Fruit fly (Drosophila melanogaster) whole organism, embryonic: ENCODE measurements around the gene CG33795.

ENCODE experiments used
- Adf1 ChIP-seq: fragments of 200-800 bp; sonication (Bioruptor generic); IDR thresholded peaks from 2 replicates; pipeline ENCODE4 v1.3.6; 2022; ENCODE audit warnings: missing biosample characterization, missing genetic modification characterization
- Bgb ChIP-seq: fragments of 200-800 bp; sonication (Bioruptor generic); IDR thresholded peaks from 2 replicates; pipeline ENCODE4 v1.3.6; 2022; ENCODE audit warnings: missing biosample characterization, missing genetic modification characterization; ENCODE audit not compliant: partially characterized antibody
- CG10431 ChIP-seq: fragments of 200-800 bp; sonication (Bioruptor generic); optimal IDR thresholded peaks from 3 replicates; lab custom pipeline; 2018; ENCODE audit warnings: missing biosample characterization, mild to moderate bottlenecking, missing genetic modification characterization
- CG11398 ChIP-seq: fragments of 200-800 bp; sonication (Bioruptor generic); optimal IDR thresholded peaks from 2 replicates; lab custom pipeline; 2016; ENCODE audit warnings: missing biosample characterization, missing genetic modification characterization
- CG11695 ChIP-seq: fragments of 200-800 bp; sonication (Bioruptor generic); IDR thresholded peaks from 3 replicates; pipeline ENCODE4 v1.3.6; 2022; ENCODE audit warnings: missing biosample characterization, missing genetic modification characterization
- CG12071 ChIP-seq: fragments of 200-800 bp; sonication (Bioruptor generic); optimal IDR thresholded peaks from 3 replicates; lab custom pipeline; 2018; ENCODE audit warnings: missing biosample characterization, mild to moderate bottlenecking, missing genetic modification characterization
- CG12104 ChIP-seq: fragments of 200-800 bp; sonication (Bioruptor generic); optimal IDR thresholded peaks from 3 replicates; lab custom pipeline; 2016; ENCODE audit warnings: missing biosample characterization, missing genetic modification characterization
- CG12299 ChIP-seq: fragments of 200-800 bp; sonication (Bioruptor generic); optimal IDR thresholded peaks from 2 replicates; lab custom pipeline; 2018; ENCODE audit warnings: missing biosample characterization, mild to moderate bottlenecking, missing genetic modification characterization
- CG1233 ChIP-seq: fragments of 200-800 bp; sonication (Bioruptor generic); optimal IDR thresholded peaks from 4 replicates; lab custom pipeline; 2018; ENCODE audit warnings: missing biosample characterization, mild to moderate bottlenecking, missing genetic modification characterization
- CG12744 ChIP-seq: fragments of 200-800 bp; sonication (Bioruptor generic); optimal IDR thresholded peaks from 2 replicates; lab custom pipeline; 2016; ENCODE audit warnings: missing biosample characterization, missing genetic modification characterization
- CG12942 ChIP-seq: fragments of 200-800 bp; sonication (Bioruptor generic); optimal IDR thresholded peaks from 3 replicates; lab custom pipeline; 2016; ENCODE audit warnings: missing biosample characterization, missing genetic modification characterization
- CG15514 ChIP-seq: fragments of 200-800 bp; sonication (Bioruptor generic); optimal IDR thresholded peaks from 3 replicates; lab custom pipeline; 2017; ENCODE audit warnings: missing biosample characterization, missing genetic modification characterization, mild to moderate bottlenecking, moderate library complexity, missing genetic modification reagents
- CG17612 ChIP-seq: fragments of 200-800 bp; sonication (Bioruptor generic); IDR thresholded peaks from 2 replicates; pipeline ENCODE4 v1.3.6; 2022; ENCODE audit warnings: missing biosample characterization, missing genetic modification characterization
- CG30403 ChIP-seq: fragments of 200-800 bp; sonication (Bioruptor generic); optimal IDR thresholded peaks from 3 replicates; lab custom pipeline; 2016; ENCODE audit warnings: missing biosample characterization, missing genetic modification characterization
- CG32532 ChIP-seq: fragments of 200-800 bp; sonication (Bioruptor generic); IDR thresholded peaks from 2 replicates; pipeline ENCODE4 v1.3.6; 2022; ENCODE audit warnings: missing biosample characterization, missing genetic modification characterization
- CG33557 ChIP-seq: fragments of 200-800 bp; sonication (Bioruptor generic); optimal IDR thresholded peaks from 2 replicates; lab custom pipeline; 2019; ENCODE audit warnings: missing biosample characterization, mild to moderate bottlenecking, missing genetic modification characterization, moderate library complexity
- CG4360 ChIP-seq: fragments of 200-800 bp; sonication (Bioruptor generic); IDR thresholded peaks from 2 replicates; pipeline ENCODE4 v1.3.6; 2022; ENCODE audit warnings: missing biosample characterization, missing genetic modification characterization
- CG43689 ChIP-seq: fragments of 200-800 bp; sonication (Bioruptor generic); IDR thresholded peaks from 2 replicates; pipeline ENCODE4 v1.3.6; 2022; ENCODE audit warnings: missing biosample characterization, missing genetic modification characterization
- CG7372 ChIP-seq: fragments of 200-800 bp; sonication (Bioruptor generic); IDR thresholded peaks from 2 replicates; pipeline ENCODE4 v1.3.6; 2022; ENCODE audit warnings: missing biosample characterization, missing genetic modification characterization
- CG7928 ChIP-seq: fragments of 200-800 bp; sonication (Bioruptor generic); optimal IDR thresholded peaks from 2 replicates; lab custom pipeline; 2017; ENCODE audit warnings: missing biosample characterization, mild to moderate bottlenecking, missing genetic modification characterization
- D19B ChIP-seq: fragments of 200-800 bp; sonication (Bioruptor generic); optimal IDR thresholded peaks from 2 replicates; lab custom pipeline; 2017; ENCODE audit warnings: missing biosample characterization, mild to moderate bottlenecking, missing genetic modification characterization
- Dip3 ChIP-seq: fragments of 200-800 bp; sonication (Bioruptor generic); optimal IDR thresholded peaks from 3 replicates; lab custom pipeline; 2016; ENCODE audit warnings: missing biosample characterization, missing genetic modification characterization
- Dref ChIP-seq: fragments of 200-800 bp; sonication (Bioruptor generic); IDR thresholded peaks from 2 replicates; pipeline ENCODE4 v1.3.6; 2022; ENCODE audit warnings: missing biosample characterization, missing genetic modification characterization
- Gsc ChIP-seq: fragments of 200-800 bp; sonication (Bioruptor generic); IDR thresholded peaks from 2 replicates; pipeline ENCODE4 v1.3.6; 2022; ENCODE audit warnings: missing biosample characterization, missing genetic modification characterization
- Gug ChIP-seq: fragments of 200-800 bp; sonication (Bioruptor generic); IDR thresholded peaks from 4 replicates; pipeline ENCODE4 v1.3.6; 2022; ENCODE audit warnings: missing biosample characterization, missing genetic modification characterization
- Hmr ChIP-seq: fragments of 200-800 bp; sonication (Bioruptor generic); optimal IDR thresholded peaks from 3 replicates; lab custom pipeline; 2017; ENCODE audit warnings: mild to moderate bottlenecking, missing biosample characterization, missing genetic modification reagents, missing genetic modification characterization
- Hr78 ChIP-seq, 2 experiments: fragments of 200-800 bp in 1 of 2; fragments of >200 bp in 1 of 2; sonication (Bioruptor generic) in 1 of 2; optimal IDR thresholded peaks; 2 replicates each; lab custom pipeline; 2017 to 2019; ENCODE audit warnings: missing biosample characterization in 2 of 2, missing genetic modification characterization in 2 of 2, mild to moderate bottlenecking in 1 of 2, moderate library complexity in 1 of 2
- MTF-1 ChIP-seq: fragments of 200-800 bp; sonication (Bioruptor generic); optimal IDR thresholded peaks from 2 replicates; lab custom pipeline; 2018; ENCODE audit warnings: missing biosample characterization, mild to moderate bottlenecking, missing genetic modification characterization, borderline replicate concordance
- Meics ChIP-seq: fragments of 200-800 bp; sonication (Bioruptor generic); optimal IDR thresholded peaks from 2 replicates; lab custom pipeline; 2017; ENCODE audit warnings: missing biosample characterization, mild to moderate bottlenecking, missing genetic modification characterization
- Nf-YA ChIP-seq: fragments of 200-800 bp; sonication (Bioruptor generic); IDR thresholded peaks from 2 replicates; pipeline ENCODE4 v1.3.6; 2022; ENCODE audit warnings: missing biosample characterization, missing genetic modification characterization
- Opbp ChIP-seq: fragments of 200-800 bp; sonication (Bioruptor generic); IDR thresholded peaks from 3 replicates; pipeline ENCODE4 v1.3.6; 2022; ENCODE audit warnings: missing biosample characterization, missing genetic modification characterization; ENCODE audit not compliant: partially characterized antibody
- PHDP ChIP-seq: fragments of 200-800 bp; sonication (Bioruptor generic); optimal IDR thresholded peaks from 3 replicates; lab custom pipeline; 2018; ENCODE audit warnings: missing biosample characterization, mild to moderate bottlenecking, missing genetic modification characterization, moderate library complexity
- Side ChIP-seq: fragments of 200-800 bp; sonication (Bioruptor generic); optimal IDR thresholded peaks from 2 replicates; lab custom pipeline; 2016; ENCODE audit warnings: missing biosample characterization, missing genetic modification characterization
- Vsx1 ChIP-seq: fragments of 200-800 bp; sonication (Bioruptor generic); optimal IDR thresholded peaks from 2 replicates; lab custom pipeline; 2017; ENCODE audit warnings: missing biosample characterization, mild to moderate bottlenecking, missing genetic modification characterization, missing genetic modification reagents
- YL-1 ChIP-seq: fragments of 200-800 bp; sonication (Bioruptor generic); optimal IDR thresholded peaks from 3 replicates; lab custom pipeline; 2017; ENCODE audit warnings: missing biosample characterization, mild to moderate bottlenecking, missing genetic modification characterization
- abd-A ChIP-seq: fragments of 200-800 bp; sonication (Bioruptor generic); optimal IDR thresholded peaks from 3 replicates; lab custom pipeline; 2019; ENCODE audit warnings: missing biosample characterization, mild to moderate bottlenecking, missing genetic modification characterization, moderate library complexity
- caup ChIP-seq: fragments of 200-800 bp; sonication (Bioruptor generic); optimal IDR thresholded peaks from 3 replicates; lab custom pipeline; 2017; ENCODE audit warnings: missing biosample characterization, mild to moderate bottlenecking, missing genetic modification characterization, moderate library complexity; ENCODE audit not compliant: severe bottlenecking
- danr ChIP-seq: fragments of 200-800 bp; sonication (Bioruptor generic); IDR thresholded peaks from 2 replicates; pipeline ENCODE4 v1.3.6; 2022; ENCODE audit warnings: missing biosample characterization, missing genetic modification characterization
- dimm ChIP-seq: fragments of 200-800 bp; sonication (Bioruptor generic); IDR thresholded peaks from 2 replicates; pipeline ENCODE4 v1.3.6; 2022; ENCODE audit warnings: missing biosample characterization, missing genetic modification characterization
- fu2 ChIP-seq: fragments of 200-800 bp; sonication (Bioruptor generic); optimal IDR thresholded peaks from 2 replicates; lab custom pipeline; 2016; ENCODE audit warnings: missing biosample characterization, missing genetic modification characterization
- grn ChIP-seq: fragments of 200-800 bp; sonication (Bioruptor generic); optimal IDR thresholded peaks from 3 replicates; lab custom pipeline; 2017; ENCODE audit warnings: missing biosample characterization, missing genetic modification characterization
- luna ChIP-seq: fragments of 200-800 bp; sonication (Bioruptor generic); optimal IDR thresholded peaks from 2 replicates; lab custom pipeline; 2016; ENCODE audit warnings: missing biosample characterization, missing genetic modification characterization
- onecut ChIP-seq: fragments of 200-800 bp; sonication (Bioruptor generic); IDR thresholded peaks from 2 replicates; pipeline ENCODE4 v1.3.6; 2022; ENCODE audit warnings: missing biosample characterization, missing genetic modification characterization
- pan ChIP-seq, 4 experiments: fragments of >200 bp in 3 of 4; fragments of 200-800 bp in 1 of 4; sonication (Bioruptor generic) in 1 of 4; optimal IDR thresholded peaks in 3 of 4; IDR thresholded peaks in 1 of 4; 2 replicates each; pipeline versions ENCODE4 v1.3.6 to Lab custom; 2017 to 2022; ENCODE audit warnings: missing biosample characterization in 2 of 4, missing genetic modification characterization in 2 of 4, mixed read lengths in 1 of 4
- rib ChIP-seq: fragments of 200-800 bp; sonication (Bioruptor generic); IDR thresholded peaks from 2 replicates; pipeline ENCODE4 v1.3.6; 2022; ENCODE audit warnings: missing biosample characterization, missing genetic modification characterization
- run ChIP-seq: fragments of 200-800 bp; sonication (Bioruptor generic); optimal IDR thresholded peaks from 3 replicates; lab custom pipeline; 2018; ENCODE audit warnings: missing biosample characterization, mild to moderate bottlenecking, missing genetic modification characterization
- slp2 ChIP-seq: fragments of 200-800 bp; sonication (Bioruptor generic); optimal IDR thresholded peaks from 2 replicates; lab custom pipeline; 2016; ENCODE audit warnings: missing biosample characterization, missing genetic modification characterization
- so ChIP-seq: fragments of 200-800 bp; sonication (Bioruptor generic); IDR thresholded peaks from 3 replicates; pipeline ENCODE4 v1.3.6; 2022; ENCODE audit warnings: missing biosample characterization, missing genetic modification characterization
- tin ChIP-seq: fragments of 200-800 bp; sonication (Bioruptor generic); optimal IDR thresholded peaks from 3 replicates; lab custom pipeline; 2016; ENCODE audit warnings: missing biosample characterization, missing genetic modification characterization
- trem ChIP-seq: fragments of 200-800 bp; optimal IDR thresholded peaks from 3 replicates; lab custom pipeline; 2019; ENCODE audit warnings: missing biosample characterization, mild to moderate bottlenecking, missing genetic modification characterization, moderate library complexity

The CG33795 gene

dm6 chr3L:16203236-16203635 is 32.1 kb upstream of the CG33795 start (continued):
- TF ChIP-seq CG32532 (peak; percentile 92), CG12942 (peak; percentile 27), PHDP (tag; lab: Kevin White, UChicago) (peak; percentile 80), run (peak; percentile 16), Side (GFP tag; lab: Kevin White, UChicago) (peak; percentile 64), CG12071 (GFP tag; lab: Kevin White, UChicago) (peak; percentile 82), CG15514 (GFP tag; lab: Kevin White, UChicago) (peak; percentile 76), tin (GFP tag; lab: Kevin White, UChicago) (peak; percentile 65), CG17612 (GFP tag; lab: Robert Waterston, UW) (0 out of 2 replicates have a peak, but pooled peaks have one; percentile 34), pan (optimal IDR thresholded peaks at IDR 0.05; lab: Kevin White, UChicago) (no peak), pan (GFP tag; optimal IDR thresholded peaks at IDR 0.05 in 1 of 2, IDR thresholded peaks at IDR 0.05 in 1 of 2) (peak in 1 of 2 experiments; percentile 89), CG10431 (GFP tag; lab: Kevin White, UChicago) (no peak), slp2 (peak; percentile 69), luna (peak; percentile 40), CG12744 (GFP tag; lab: Kevin White, UChicago) (peak; percentile 64), CG12104 (GFP tag; lab: Kevin White, UChicago) (peak; percentile 46), Meics (GFP tag; lab: Kevin White, UChicago) (peak; percentile 88), Hr78 (GFP tag; optimal IDR thresholded peaks at IDR 0.05; lab: Kevin White, UChicago) (no peak), danr (GFP tag; lab: Robert Waterston, UW) (peak; percentile 73), CG12299 (peak; percentile 40), onecut (peak; percentile 58), CG1233 (GFP tag; lab: Kevin White, UChicago) (peak; percentile 78), MTF-1 (GFP tag; lab: Kevin White, UChicago) (peak; percentile 62), CG11398 (GFP tag; lab: Kevin White, UChicago) (peak; percentile 34), abd-A (peak; percentile 36), Dip3 (GFP tag; lab: Kevin White, UChicago) (peak; percentile 79), grn (GFP tag; lab: Kevin White, UChicago) (no peak), CG11695 (GFP tag; lab: Robert Waterston, UW) (peak; percentile 79), Gug (GFP tag; lab: Robert Waterston, UW) (peak; percentile 86; the same call in 3 of the 4 replicates), rib (GFP tag; lab: Robert Waterston, UW) (peak; percentile 87), CG7372 (GFP tag; lab: Robert Waterston, UW) (peak; percentile 82), D19B (peak; percentile 75), Opbp (no peak), Bgb (GFP tag; lab: Robert Waterston, UW) (no peak), Vsx1 (GFP tag; lab: Kevin White, UChicago) (peak; percentile 29), caup (GFP tag; lab: Kevin White, UChicago) (peak; percentile 88), Dref (GFP tag; lab: Robert Waterston, UW) (no peak), YL-1 (GFP tag; lab: Kevin White, UChicago) (no peak), dimm (GFP tag; lab: Robert Waterston, UW) (peak; percentile 61; the same call in 1 of the 2 replicates), Gsc (peak; percentile 44; the same call in 1 of the 2 replicates), fu2 (peak; percentile 70), trem (peak; percentile 5), CG30403 (peak; percentile 76), Hmr (GFP tag; lab: Kevin White, UChicago) (peak; percentile 86), Nf-YA (GFP tag; lab: Robert Waterston, UW) (peak; percentile 61; the same call in 1 of the 2 replicates), CG43689 (GFP tag; lab: Robert Waterston, UW) (peak; percentile 83), Adf1 (GFP tag; lab: Robert Waterston, UW) (no peak), CG7928 (GFP tag; lab: Kevin White, UChicago) (peak; percentile 50), so (GFP tag; lab: Robert Waterston, UW) (peak; percentile 63; the same call in 1 of the 3 replicates), CG4360 (GFP tag; lab: Robert Waterston, UW) (no peak), CG33557 (GFP tag; lab: Kevin White, UChicago) (no peak)
